1 fruit fly cellular context compared by ENCODE assay signal in the genomic region with DNA sequence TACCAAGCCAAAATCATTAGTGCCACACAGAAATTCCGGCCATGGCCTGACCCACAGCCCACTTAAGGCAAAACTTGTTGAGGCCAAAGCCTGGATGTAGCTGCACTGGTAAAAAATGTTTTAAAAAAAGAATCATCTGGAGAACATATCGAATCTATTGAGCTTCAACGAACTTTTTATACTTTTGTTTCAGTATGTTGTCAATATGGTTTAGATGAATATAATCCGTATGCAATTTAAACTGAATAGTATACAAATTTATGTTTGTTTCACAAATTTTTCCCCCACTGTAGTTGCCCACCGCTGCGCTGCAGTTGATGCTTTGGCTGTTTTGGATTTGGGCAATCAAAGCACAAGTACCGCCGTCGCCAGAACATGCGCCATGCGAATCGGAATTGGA.
TF ChIP-seq lines count a peak whose summit lies in the region.

No protein-coding gene starts in this region.

TF ChIP-seq in whole organism, prepupa, 60 proteins besides CTCF, POLR2A, EP300 and RAD21 (continued from another document):
- TF ChIP-seq salr (GFP tag; optimal IDR thresholded peaks at IDR 0.05; lab: Kevin White, UChicago), result peak in 1 of 2 experiments; percentile 31
- no peak for TF ChIP-seq Ets21C (GFP tag; optimal IDR thresholded peaks at IDR 0.05; lab: Kevin White, UChicago)
- TF ChIP-seq Met (GFP tag; optimal IDR thresholded peaks at IDR 0.05; lab: Kevin White, UChicago), result peak; percentile 45
- TF ChIP-seq CG9139 (GFP tag; optimal IDR thresholded peaks at IDR 0.05; lab: Kevin White, UChicago), result no peak
- TF ChIP-seq Gug (GFP tag; IDR thresholded peaks at IDR 0.05; lab: Robert Waterston, UW), result no peak
- TF ChIP-seq fd59A (GFP tag; optimal IDR thresholded peaks at IDR 0.05; lab: Kevin White, UChicago), result no peak
- peak; percentile 18 for TF ChIP-seq esn (GFP tag; optimal IDR thresholded peaks at IDR 0.05; lab: Kevin White, UChicago)
- TF ChIP-seq eg (GFP tag; IDR thresholded peaks at IDR 0.05; lab: Robert Waterston, UW), result 0 out of 3 replicates have a peak, but pooled peaks have one; percentile 22
- no peak for TF ChIP-seq CG16779 (tag; optimal IDR thresholded peaks at IDR 0.05; lab: Kevin White, UChicago)
- TF ChIP-seq cyc (GFP tag; optimal IDR thresholded peaks at IDR 0.05; lab: Kevin White, UChicago), result peak; percentile 10
- TF ChIP-seq dac (GFP tag; optimal IDR thresholded peaks at IDR 0.05; lab: Kevin White, UChicago), result no peak
- peak; percentile 15 for TF ChIP-seq acj6 (GFP tag; optimal IDR thresholded peaks at IDR 0.05; lab: Kevin White, UChicago)
- TF ChIP-seq ss (GFP tag; optimal IDR thresholded peaks at IDR 0.05; lab: Kevin White, UChicago), result no peak
- no peak for TF ChIP-seq CG6792 (GFP tag; optimal IDR thresholded peaks at IDR 0.05; lab: Kevin White, UChicago)
- no peak for TF ChIP-seq CG1621 (tag; optimal IDR thresholded peaks at IDR 0.05; lab: Kevin White, UChicago)
- peak; percentile 11 for TF ChIP-seq net (GFP tag; optimal IDR thresholded peaks at IDR 0.05; lab: Kevin White, UChicago)
- no peak for TF ChIP-seq Eip93F (GFP tag; optimal IDR thresholded peaks at IDR 0.05; lab: Kevin White, UChicago)
- TF ChIP-seq achi (GFP tag; optimal IDR thresholded peaks at IDR 0.05; lab: Kevin White, UChicago), result peak; percentile 29
- TF ChIP-seq CG10669 (GFP tag; optimal IDR thresholded peaks at IDR 0.05; lab: Kevin White, UChicago), result no peak
- TF ChIP-seq CG31627 (GFP tag; optimal IDR thresholded peaks at IDR 0.05; lab: Kevin White, UChicago), result peak; percentile 14
- TF ChIP-seq CG11762 (GFP tag; optimal IDR thresholded peaks at IDR 0.05; lab: Kevin White, UChicago; ENCODE audit: insufficient read depth), result no peak
- peak; percentile 68; the same call in 2 of the 3 replicates for TF ChIP-seq CG8119 (GFP tag; IDR thresholded peaks at IDR 0.05; lab: Robert Waterston, UW)
- peak; percentile 27 for TF ChIP-seq Lpt (GFP tag; optimal IDR thresholded peaks at IDR 0.05; lab: Kevin White, UChicago)
- TF ChIP-seq Hr4 (GFP tag; optimal IDR thresholded peaks at IDR 0.05; lab: Kevin White, UChicago), result peak; percentile 58
- TF ChIP-seq CG32006 (GFP tag; optimal IDR thresholded peaks at IDR 0.05; lab: Kevin White, UChicago), result peak; percentile 64
- TF ChIP-seq CG10631 (GFP tag; optimal IDR thresholded peaks at IDR 0.05; lab: Kevin White, UChicago), result peak; percentile 41
- TF ChIP-seq CG3032 (tag; optimal IDR thresholded peaks at IDR 0.05; lab: Kevin White, UChicago), result no peak
- peak; percentile 70 for TF ChIP-seq svp (GFP tag; lab: Kevin White, UChicago)
- TF ChIP-seq CG11902 (GFP tag; optimal IDR thresholded peaks at IDR 0.05; lab: Kevin White, UChicago), result no peak
- TF ChIP-seq CG3919 (GFP tag; optimal IDR thresholded peaks at IDR 0.05; lab: Kevin White, UChicago), result peak; percentile 28
- TF ChIP-seq CG6276 (GFP tag; optimal IDR thresholded peaks at IDR 0.05; lab: Kevin White, UChicago), result peak; percentile 19
- TF ChIP-seq Sox15 (GFP tag; optimal IDR thresholded peaks at IDR 0.05; lab: Kevin White, UChicago), result no peak
